Worm (Caenorhabditis elegans) whole organism, L3 larva: Measurements from ENCODE around the gene sdz-15.

Experiments used
- aly-2 ChIP-seq: fragments of 150-350 bp; optimal IDR thresholded peaks from 2 replicates; lab custom pipeline; 2014; ENCODE audit warnings: missing biosample characterization, missing genetic modification characterization
- lin-39 ChIP-seq: fragments of 150-350 bp; optimal IDR thresholded peaks from 2 replicates; lab custom pipeline; 2018; ENCODE audit warnings: missing biosample characterization, missing genetic modification reagents, missing genetic modification characterization
- mdl-1 ChIP-seq: fragments of 150-350 bp; optimal IDR thresholded peaks from 2 replicates; lab custom pipeline; 2014; ENCODE audit warnings: missing biosample characterization, missing genetic modification characterization
- nhr-12 ChIP-seq: fragments of 150-350 bp; optimal IDR thresholded peaks from 2 replicates; lab custom pipeline; 2014; ENCODE audit warnings: missing biosample characterization, missing genetic modification characterization
- nhr-67 ChIP-seq: fragments of 150-350 bp; optimal IDR thresholded peaks from 2 replicates; lab custom pipeline; 2014; ENCODE audit warnings: missing biosample characterization, missing genetic modification characterization
- skn-1 ChIP-seq: fragments of 150-350 bp; optimal IDR thresholded peaks from 2 replicates; lab custom pipeline; 2014; ENCODE audit warnings: missing biosample characterization, missing genetic modification characterization

ce11 chrIII:6463679-6464078 is 34.6 kb upstream of the sdz-15 start, which contains the start of gene dlc-1:
- TF ChIP-seq aly-2 (tag; lab: Kevin White, UChicago) (no peak), mdl-1 (tag; lab: Kevin White, UChicago) (no peak), lin-39 (tag; lab: Kevin White, UChicago) (no peak), nhr-12 (tag; lab: Kevin White, UChicago) (no peak), skn-1 (tag; lab: Kevin White, UChicago) (no peak), nhr-67 (tag; lab: Kevin White, UChicago) (no peak)
